Worm (Caenorhabditis elegans) whole organism, late embryonic: ENCODE results near the gene Y32B12B.2.

Experiments used
- F13H6.1 ChIP-seq: sonication (generic microtip); optimal IDR thresholded peaks from 2 replicates; lab custom pipeline; 2016; ENCODE audit warnings: missing genetic modification characterization, missing compliant biosample characterization
- K09A11.1 ChIP-seq: sonication (generic microtip); optimal IDR thresholded peaks from 2 replicates; lab custom pipeline; 2017; ENCODE audit warnings: antibody characterized with exemption, mild to moderate bottlenecking, missing genetic modification characterization, missing compliant biosample characterization; ENCODE audit not compliant: insufficient read depth
- ceh-18 ChIP-seq: sonication (generic microtip); optimal IDR thresholded peaks from 2 replicates; lab custom pipeline; 2016; ENCODE audit warnings: missing genetic modification characterization, missing compliant biosample characterization
- ceh-19 ChIP-seq: fragments of 200-800 bp; sonication (Bioruptor generic); optimal IDR thresholded peaks from 2 replicates; lab custom pipeline; 2018; ENCODE audit warnings: mild to moderate bottlenecking, missing genetic modification characterization, missing compliant biosample characterization
- ceh-24 ChIP-seq: sonication (generic microtip); optimal IDR thresholded peaks from 2 replicates; lab custom pipeline; 2016; ENCODE audit warnings: mild to moderate bottlenecking, missing genetic modification characterization, missing compliant biosample characterization
- ceh-31 ChIP-seq: sonication (generic microtip); optimal IDR thresholded peaks from 2 replicates; lab custom pipeline; 2016; ENCODE audit warnings: missing genetic modification characterization, missing compliant biosample characterization
- ceh-45 ChIP-seq: fragments of 200-800 bp; sonication (Bioruptor generic); IDR thresholded peaks from 2 replicates; pipeline ENCODE4 v1.3.6; 2022; ENCODE audit warnings: missing genetic modification reagents, missing genetic modification characterization, missing compliant biosample characterization
- ceh-48 ChIP-seq: sonication (generic microtip); optimal IDR thresholded peaks from 2 replicates; lab custom pipeline; 2016; ENCODE audit warnings: missing genetic modification characterization, inconsistent platforms, missing compliant biosample characterization
- dve-1 ChIP-seq: sonication (generic microtip); optimal IDR thresholded peaks from 2 replicates; lab custom pipeline; 2017; ENCODE audit warnings: antibody characterized with exemption, mild to moderate bottlenecking, missing genetic modification characterization, missing compliant biosample characterization
- elt-2 ChIP-seq: sonication (generic microtip); optimal IDR thresholded peaks from 2 replicates; lab custom pipeline; 2016; ENCODE audit warnings: missing genetic modification reagents, missing genetic modification characterization, missing compliant biosample characterization
- elt-4 ChIP-seq: sonication (generic microtip); optimal IDR thresholded peaks from 2 replicates; lab custom pipeline; 2016; ENCODE audit warnings: missing genetic modification characterization, missing compliant biosample characterization
- eyg-1 ChIP-seq: sonication (generic microtip); optimal IDR thresholded peaks from 2 replicates; lab custom pipeline; 2016; ENCODE audit warnings: missing genotype, missing genetic modification characterization, missing compliant biosample characterization
- fkh-10 ChIP-seq: fragments of 150-350 bp; optimal IDR thresholded peaks from 2 replicates; lab custom pipeline; 2014; ENCODE audit warnings: missing biosample characterization, missing genetic modification reagents, missing genetic modification characterization
- fkh-6 ChIP-seq: sonication (generic microtip); optimal IDR thresholded peaks from 2 replicates; lab custom pipeline; 2016; ENCODE audit warnings: missing genetic modification characterization, missing compliant biosample characterization
- hlh-13 ChIP-seq: fragments of 200-800 bp; sonication (Bioruptor generic); optimal IDR thresholded peaks from 2 replicates; lab custom pipeline; 2018; ENCODE audit warnings: mild to moderate bottlenecking, missing genetic modification characterization, missing compliant biosample characterization
- hlh-15 ChIP-seq: sonication (generic microtip); optimal IDR thresholded peaks from 2 replicates; lab custom pipeline; 2016; ENCODE audit warnings: missing genetic modification characterization, missing compliant biosample characterization
- hlh-30 ChIP-seq: sonication (generic microtip); optimal IDR thresholded peaks from 2 replicates; lab custom pipeline; 2017; ENCODE audit warnings: antibody characterized with exemption, missing genetic modification characterization, missing compliant biosample characterization; ENCODE audit not compliant: insufficient read depth
- hlh-6 ChIP-seq: sonication (generic microtip); optimal IDR thresholded peaks from 2 replicates; lab custom pipeline; 2016; ENCODE audit warnings: missing genotype, missing genetic modification characterization, missing compliant biosample characterization
- hlh-8 ChIP-seq: sonication (generic microtip); optimal IDR thresholded peaks from 2 replicates; lab custom pipeline; 2016; ENCODE audit warnings: missing genotype, missing genetic modification characterization, missing compliant biosample characterization
- lim-6 ChIP-seq: sonication (generic microtip); optimal IDR thresholded peaks from 2 replicates; lab custom pipeline; 2016; ENCODE audit warnings: missing genetic modification characterization, missing compliant biosample characterization
- madf-2 ChIP-seq: sonication (generic microtip); optimal IDR thresholded peaks from 2 replicates; lab custom pipeline; 2017; ENCODE audit warnings: missing genetic modification characterization, missing compliant biosample characterization
- npax-4 ChIP-seq: sonication (generic microtip); optimal IDR thresholded peaks from 2 replicates; lab custom pipeline; 2016; ENCODE audit warnings: missing genetic modification characterization, missing compliant biosample characterization
- pha-2 ChIP-seq: sonication (generic microtip); optimal IDR thresholded peaks from 2 replicates; lab custom pipeline; 2017; ENCODE audit warnings: mild to moderate bottlenecking, missing genetic modification characterization, missing compliant biosample characterization
- pros-1 ChIP-seq: fragments of 150-350 bp; optimal IDR thresholded peaks from 2 replicates; lab custom pipeline; 2014; ENCODE audit warnings: missing biosample characterization, missing genetic modification reagents, missing genetic modification characterization
- sdc-2 ChIP-seq: sonication (generic microtip); optimal IDR thresholded peaks from 2 replicates; lab custom pipeline; 2016; ENCODE audit warnings: missing genotype, missing genetic modification characterization, missing compliant biosample characterization
- sox-2 ChIP-seq: fragments of 200-800 bp; sonication (Bioruptor generic); IDR thresholded peaks from 2 replicates; pipeline ENCODE4 v1.3.6; 2022; ENCODE audit warnings: missing genetic modification reagents, missing genetic modification characterization, missing compliant biosample characterization
- sox-4 ChIP-seq: sonication (generic microtip); optimal IDR thresholded peaks from 2 replicates; lab custom pipeline; 2017; ENCODE audit warnings: mild to moderate bottlenecking, missing genetic modification characterization, inconsistent platforms, missing compliant biosample characterization
- unc-3 ChIP-seq, 2 experiments: fragments of 200-800 bp in 1 of 2; sonication (Bioruptor generic) in 1 of 2; sonication (generic microtip) in 1 of 2; conservative IDR thresholded peaks in 1 of 2; optimal IDR thresholded peaks in 1 of 2; 2 replicates each; pipeline versions ENCODE4 v1.3.6 to Lab custom; 2016 to 2022; ENCODE audit warnings: missing compliant biosample characterization in 2 of 2, missing genetic modification characterization in 2 of 2, missing genetic modification reagents in 1 of 2
- unc-42 ChIP-seq: sonication (generic microtip); optimal IDR thresholded peaks from 2 replicates; lab custom pipeline; 2016; ENCODE audit warnings: missing genotype, missing genetic modification characterization, missing compliant biosample characterization
- unc-55 ChIP-seq: sonication (generic microtip); optimal IDR thresholded peaks from 2 replicates; lab custom pipeline; 2017; ENCODE audit warnings: missing biosample characterization, missing genetic modification reagents, missing genetic modification characterization
- unc-86 ChIP-seq: sonication (generic microtip); optimal IDR thresholded peaks from 2 replicates; lab custom pipeline; 2016; ENCODE audit warnings: missing genetic modification characterization, missing compliant biosample characterization

The Y32B12B.2 gene

DNA sequence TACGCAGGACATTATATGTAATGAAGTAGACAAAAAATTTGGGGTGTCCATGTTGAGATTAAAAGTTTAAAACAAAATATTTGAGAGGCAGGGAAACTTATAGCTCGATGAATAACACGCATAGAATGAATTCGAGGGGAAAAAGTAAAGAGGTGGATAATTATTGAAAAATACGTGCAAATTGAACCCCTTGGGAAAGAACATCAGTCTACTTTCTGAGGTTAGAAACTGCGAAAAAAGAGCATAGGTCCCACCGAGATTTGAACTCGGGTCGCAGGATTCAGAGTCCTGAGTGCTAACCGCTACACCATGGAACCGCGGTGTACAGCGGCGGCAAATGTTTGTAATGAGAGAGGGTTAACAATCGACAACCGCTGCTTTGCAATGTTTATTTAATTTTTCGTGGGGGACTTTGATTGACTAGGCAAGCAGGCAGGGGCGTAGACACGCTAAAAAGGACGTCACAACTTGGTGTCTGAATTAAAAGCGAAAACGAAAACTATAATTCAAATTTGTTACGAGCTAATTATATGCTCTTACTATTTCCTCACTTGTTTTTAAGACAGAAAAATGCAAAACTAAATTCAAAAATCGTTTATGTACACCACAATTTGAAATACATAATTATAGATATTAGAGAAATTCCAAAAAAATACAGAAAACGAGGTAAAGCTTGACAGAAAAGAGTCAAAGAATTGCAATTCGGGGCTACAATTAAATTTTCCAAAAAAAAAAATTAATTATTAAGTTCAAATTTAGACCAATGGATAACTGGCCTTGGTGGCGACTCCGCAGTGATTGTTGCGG is 54.0 kb downstream of the Y32B12B.2 start, which contains the start of gene srh-269 (continued):
- peak; percentile 68 for TF ChIP-seq madf-2 (tag; lab: Kevin White, UChicago)
- TF ChIP-seq ceh-19 (GFP tag; lab: Kevin White, UChicago) = peak; percentile 79
- peak; percentile 56 for TF ChIP-seq ceh-18 (tag; lab: Kevin White, UChicago)
- no peak for TF ChIP-seq hlh-30 (tag; lab: Kevin White, UChicago)
- TF ChIP-seq sox-2 (GFP tag; lab: Robert Waterston, UW) = no peak
- peak; percentile 70 for TF ChIP-seq pha-2 (tag; lab: Kevin White, UChicago)
- peak; percentile 67 for TF ChIP-seq fkh-6 (tag; lab: Kevin White, UChicago)
- TF ChIP-seq ceh-31 (tag; lab: Kevin White, UChicago) = peak; percentile 33
- TF ChIP-seq unc-42 (tag; lab: Kevin White, UChicago) = no peak
- no peak for TF ChIP-seq hlh-8
- peak; percentile 49 for TF ChIP-seq hlh-15 (tag; lab: Kevin White, UChicago)
- TF ChIP-seq lim-6 (tag; lab: Kevin White, UChicago) = peak; percentile 23
- no peak for TF ChIP-seq pros-1 (tag; lab: Kevin White, UChicago)
- TF ChIP-seq ceh-24 (tag; lab: Kevin White, UChicago) = no peak

DNA sequence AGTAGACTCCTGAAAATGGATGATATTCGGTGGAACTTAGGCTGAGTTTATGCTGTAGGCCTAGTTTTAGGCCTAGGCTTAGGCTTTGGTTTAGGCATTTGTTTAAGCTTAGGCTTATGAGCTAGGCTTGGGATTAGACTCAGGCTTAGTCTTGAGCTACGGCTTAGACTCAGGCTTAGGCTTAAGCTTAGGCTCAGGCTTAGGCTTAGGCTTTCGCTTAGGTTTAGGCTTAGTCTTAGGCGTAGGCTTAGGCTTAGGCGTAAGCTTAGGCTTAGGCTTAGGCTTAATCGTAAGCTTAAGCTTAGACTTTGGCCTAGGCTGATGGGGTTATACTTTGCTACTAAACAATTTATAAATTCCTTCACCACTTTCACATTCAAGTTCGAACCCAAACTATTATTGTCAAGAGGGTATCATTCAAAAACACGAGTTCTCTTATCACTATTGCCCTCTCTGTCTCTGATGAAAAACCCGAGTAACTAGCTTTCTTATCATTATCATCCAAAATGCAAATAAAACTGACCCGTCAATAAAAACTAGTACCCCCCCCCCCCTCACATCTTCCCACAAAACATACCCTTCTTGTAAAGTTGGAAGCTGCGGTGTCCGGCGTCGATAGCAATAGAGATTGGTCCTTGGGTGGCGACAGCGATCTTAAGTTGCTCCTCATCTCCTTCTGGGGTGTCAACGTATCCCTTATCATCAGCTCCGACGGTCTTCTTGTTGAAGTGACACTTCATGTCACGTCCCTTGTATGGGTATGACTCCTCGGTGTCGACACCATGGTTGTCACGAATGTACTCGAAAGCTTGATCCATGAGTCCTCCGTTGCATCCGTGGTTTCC is 55.0 kb downstream of the Y32B12B.2 start:
- TF ChIP-seq hlh-13 (GFP tag; lab: Kevin White, UChicago) (peak; percentile 4), unc-55 (GFP tag; lab: Kevin White, UChicago) (no peak), K09A11.1 (tag; lab: Kevin White, UChicago) (no peak), elt-2 (tag; lab: Kevin White, UChicago) (peak; percentile 81), hlh-15 (tag; lab: Kevin White, UChicago) (no peak), dve-1 (tag; lab: Kevin White, UChicago) (peak; percentile 85)

DNA sequence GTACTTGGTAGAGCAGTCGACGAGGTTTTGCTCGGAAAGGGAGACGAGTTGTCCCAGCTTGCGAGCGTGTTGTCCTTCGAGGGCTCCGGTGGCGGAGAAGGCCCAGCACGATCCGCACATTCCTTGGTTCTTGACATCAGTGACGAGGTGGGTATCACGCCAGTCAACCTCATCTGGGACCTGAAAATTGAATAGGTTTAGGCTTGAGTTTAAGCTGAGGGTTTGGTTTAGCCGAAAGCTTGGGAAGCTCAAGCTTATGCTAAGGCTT is 55.5 kb downstream of the Y32B12B.2 start:
- TF ChIP-seq ceh-19 (GFP tag; lab: Kevin White, UChicago) (no peak), elt-4 (tag; lab: Kevin White, UChicago) (peak; percentile 20)

DNA sequence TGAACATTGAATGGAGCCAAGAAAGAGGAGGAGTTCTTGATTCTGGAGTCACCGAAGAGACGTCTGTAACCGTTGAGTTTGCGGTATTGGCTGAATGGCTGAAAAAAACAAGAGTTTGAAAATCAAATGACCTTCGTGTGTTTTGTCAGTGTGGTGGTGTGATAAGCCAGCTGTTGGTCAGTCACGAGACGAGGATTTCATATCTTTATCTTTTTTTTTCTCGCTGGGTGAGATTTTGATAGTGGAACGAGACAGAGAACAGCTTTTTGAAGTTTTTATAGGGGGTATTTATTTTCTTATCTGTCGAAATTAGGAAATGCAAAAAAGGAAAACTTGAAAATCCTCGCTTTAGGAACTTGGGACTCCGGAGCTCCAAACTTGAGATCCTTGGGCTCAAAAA is 56.3 kb downstream of the Y32B12B.2 start:
- no peak for TF ChIP-seq fkh-10
- TF ChIP-seq eyg-1 = no peak
- no peak for TF ChIP-seq sdc-2
- TF ChIP-seq unc-86 = no peak
- no peak for TF ChIP-seq npax-4 (tag; lab: Kevin White, UChicago)
- TF ChIP-seq F13H6.1 (tag; lab: Kevin White, UChicago) = no peak
- TF ChIP-seq fkh-6 (tag; lab: Kevin White, UChicago) = no peak
- TF ChIP-seq unc-3 (GFP tag; conservative IDR thresholded peaks at IDR 0.05; lab: Robert Waterston, UW) = no peak
- no peak for TF ChIP-seq unc-3 (tag; optimal IDR thresholded peaks at IDR 0.05; lab: Kevin White, UChicago)
- TF ChIP-seq hlh-6 (tag; lab: Kevin White, UChicago) = no peak
- no peak for TF ChIP-seq sox-4
- no peak for TF ChIP-seq ceh-45 (GFP tag; lab: Robert Waterston, UW)

DNA sequence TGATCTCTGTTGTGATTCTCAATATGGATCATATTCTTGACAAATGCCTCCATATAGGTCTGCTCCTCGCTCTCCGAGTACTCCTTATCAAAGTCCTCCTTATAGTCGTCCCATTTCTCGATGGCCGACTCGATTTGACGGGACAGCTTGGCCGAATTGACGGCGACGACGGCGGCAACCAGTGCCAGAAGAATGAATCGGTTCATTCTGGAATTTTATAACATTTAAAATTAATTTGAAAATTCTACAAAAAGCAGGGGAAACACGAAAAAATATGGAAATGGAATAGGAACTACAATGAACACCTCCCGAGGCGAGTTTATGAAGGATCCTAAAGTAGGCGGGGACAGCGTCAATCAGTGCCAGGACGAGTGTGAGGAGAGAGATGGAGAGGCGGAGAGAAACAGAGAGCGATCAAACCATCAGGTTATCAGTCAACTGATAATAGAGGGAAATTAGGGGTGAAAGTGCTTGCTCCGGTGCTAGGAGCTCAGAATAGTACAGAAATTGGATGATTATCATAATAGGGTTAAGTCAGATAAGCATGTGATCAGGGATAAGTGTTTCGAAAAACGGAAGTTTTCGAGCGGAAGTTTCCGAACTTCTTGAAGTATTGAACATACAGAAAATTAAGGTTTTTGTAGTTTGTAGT is 57.1 kb downstream of the Y32B12B.2 start, which contains the start of gene cpl-1:
TSS of gene cpl-1 (minus strand) at position 207 of the 652 bp plus-strand sequence.
- TF ChIP-seq elt-2 (tag; lab: Kevin White, UChicago) (peak; percentile 82), ceh-48 (tag; lab: Kevin White, UChicago) (no peak)
